Fruit fly (Drosophila melanogaster) whole organism, embryonic: ENCODE measurements around the gene CG31161.
A peak's percentile ranks its signal among the peaks of the same experiment; 100 is the strongest.

ENCODE experiments used
- Atf3 ChIP-seq: fragments of 200-800 bp; sonication (Bioruptor generic); optimal IDR thresholded peaks from 3 replicates; lab custom pipeline; 2016; ENCODE audit warnings: missing biosample characterization, missing genetic modification characterization
- CG10274 ChIP-seq: fragments of 200-800 bp; sonication (Bioruptor generic); optimal IDR thresholded peaks from 3 replicates; lab custom pipeline; 2017; ENCODE audit warnings: missing biosample characterization, mild to moderate bottlenecking, missing genetic modification characterization
- CG10321 ChIP-seq: fragments of 200-800 bp; sonication (Bioruptor generic); IDR thresholded peaks from 2 replicates; pipeline ENCODE4 v1.3.6; 2022; ENCODE audit warnings: missing biosample characterization, missing genetic modification characterization
- CG11247 ChIP-seq: fragments of 200-800 bp; sonication (Bioruptor generic); IDR thresholded peaks from 2 replicates; pipeline ENCODE4 v1.3.6; 2022; ENCODE audit warnings: missing biosample characterization, missing genetic modification characterization
- CG15011 ChIP-seq: fragments of 200-800 bp; sonication (Bioruptor generic); optimal IDR thresholded peaks from 3 replicates; lab custom pipeline; 2018; ENCODE audit warnings: missing biosample characterization, mild to moderate bottlenecking, missing genetic modification characterization
- CG15696 ChIP-seq: fragments of 200-800 bp; sonication (Bioruptor generic); optimal IDR thresholded peaks from 2 replicates; lab custom pipeline; 2019; ENCODE audit warnings: missing biosample characterization, mild to moderate bottlenecking, missing genetic modification characterization, moderate library complexity
- CG16863 ChIP-seq: fragments of 200-800 bp; sonication (Bioruptor generic); optimal IDR thresholded peaks from 3 replicates; lab custom pipeline; 2016; ENCODE audit warnings: missing biosample characterization, missing genetic modification characterization
- CG1792 ChIP-seq: fragments of 200-800 bp; sonication (Bioruptor generic); optimal IDR thresholded peaks from 2 replicates; lab custom pipeline; 2016; ENCODE audit warnings: missing biosample characterization, missing genetic modification characterization
- CG18011 ChIP-seq: fragments of 200-800 bp; sonication (Bioruptor generic); optimal IDR thresholded peaks from 2 replicates; lab custom pipeline; 2017; ENCODE audit warnings: missing biosample characterization, missing genetic modification characterization, mild to moderate bottlenecking, moderate library complexity, missing genotype
- CG18476 ChIP-seq: fragments of 200-800 bp; sonication (Bioruptor generic); optimal IDR thresholded peaks from 2 replicates; lab custom pipeline; 2016; ENCODE audit warnings: missing biosample characterization, mild to moderate bottlenecking, missing genetic modification characterization
- CG30020 ChIP-seq: fragments of 200-800 bp; optimal IDR thresholded peaks from 2 replicates; lab custom pipeline; 2019; ENCODE audit warnings: missing biosample characterization, mild to moderate bottlenecking, missing genetic modification characterization, moderate library complexity
- CG31224 ChIP-seq: fragments of 200-800 bp; sonication (Bioruptor generic); IDR thresholded peaks from 2 replicates; pipeline ENCODE4 v1.3.6; 2022; ENCODE audit warnings: missing biosample characterization, missing genetic modification characterization
- CG4404 ChIP-seq: fragments of 200-800 bp; sonication (Bioruptor generic); IDR thresholded peaks from 2 replicates; pipeline ENCODE4 v1.3.6; 2022; ENCODE audit warnings: missing biosample characterization, missing genetic modification characterization
- CG4820 ChIP-seq: fragments of 200-800 bp; sonication (Bioruptor generic); optimal IDR thresholded peaks from 3 replicates; lab custom pipeline; 2016; ENCODE audit warnings: missing biosample characterization, missing genetic modification characterization
- CG6272 ChIP-seq: fragments of 200-800 bp; sonication (Bioruptor generic); IDR thresholded peaks from 2 replicates; pipeline ENCODE4 v1.3.6; 2022; ENCODE audit warnings: missing biosample characterization, missing genetic modification characterization
- CG6689 ChIP-seq: fragments of 200-800 bp; sonication (Bioruptor generic); IDR thresholded peaks from 2 replicates; pipeline ENCODE4 v1.3.6; 2022; ENCODE audit warnings: missing biosample characterization, missing genetic modification characterization
- CG7556 ChIP-seq: fragments of 200-800 bp; sonication (Bioruptor generic); optimal IDR thresholded peaks from 2 replicates; lab custom pipeline; 2017; ENCODE audit warnings: missing biosample characterization, mild to moderate bottlenecking, missing genetic modification characterization
- CG7786 ChIP-seq: fragments of 200-800 bp; sonication (Bioruptor generic); optimal IDR thresholded peaks from 2 replicates; lab custom pipeline; 2016; ENCODE audit warnings: missing biosample characterization, missing genetic modification characterization
- CG8765 ChIP-seq: fragments of 200-800 bp; sonication (Bioruptor generic); IDR thresholded peaks from 2 replicates; pipeline ENCODE4 v1.3.6; 2022; ENCODE audit warnings: missing biosample characterization, missing genetic modification characterization
- CG9437 ChIP-seq: fragments of 200-800 bp; sonication (Bioruptor generic); optimal IDR thresholded peaks from 2 replicates; lab custom pipeline; 2018; ENCODE audit warnings: missing biosample characterization, mild to moderate bottlenecking, missing genetic modification characterization
- CkIIα-i1 ChIP-seq: fragments of 200-800 bp; sonication (Bioruptor generic); IDR thresholded peaks from 2 replicates; pipeline ENCODE4 v1.3.6; 2022; ENCODE audit warnings: missing biosample characterization, missing genetic modification characterization
- CrebB ChIP-seq: fragments of 200-800 bp; sonication (Bioruptor generic); optimal IDR thresholded peaks from 3 replicates; lab custom pipeline; 2018; ENCODE audit warnings: missing biosample characterization, mild to moderate bottlenecking, missing genetic modification characterization
- Dad ChIP-seq: fragments of 200-800 bp; sonication (Bioruptor generic); optimal IDR thresholded peaks from 3 replicates; lab custom pipeline; 2016; ENCODE audit warnings: missing biosample characterization, missing genetic modification characterization
- Dbx ChIP-seq: fragments of 200-800 bp; sonication (Bioruptor generic); IDR thresholded peaks from 3 replicates; pipeline ENCODE4 v1.3.6; 2022; ENCODE audit warnings: missing biosample characterization, missing genetic modification characterization
- Deaf1 ChIP-seq: fragments of 200-800 bp; optimal IDR thresholded peaks from 3 replicates; lab custom pipeline; 2019; ENCODE audit warnings: missing biosample characterization, mild to moderate bottlenecking, missing genetic modification characterization, moderate library complexity
- Dek ChIP-seq: fragments of 200-800 bp; sonication (Bioruptor generic); optimal IDR thresholded peaks from 3 replicates; lab custom pipeline; 2019; ENCODE audit warnings: missing biosample characterization, mild to moderate bottlenecking, missing genetic modification characterization, moderate library complexity
- Eip74EF ChIP-seq, 2 experiments: fragments of 200-800 bp in 1 of 2; fragments of >200 bp in 1 of 2; sonication (Bioruptor generic) in 1 of 2; optimal IDR thresholded peaks; 2 replicates each; lab custom pipeline; 2017 to 2019; ENCODE audit warnings: missing biosample characterization in 2 of 2, missing genetic modification characterization in 2 of 2, mild to moderate bottlenecking in 1 of 2, moderate library complexity in 1 of 2
- Elba2 ChIP-seq: fragments of 200-800 bp; sonication (Bioruptor generic); optimal IDR thresholded peaks from 3 replicates; lab custom pipeline; 2016; ENCODE audit warnings: missing biosample characterization, missing genetic modification characterization
- Fer3 ChIP-seq: fragments of 200-800 bp; sonication (Bioruptor generic); optimal IDR thresholded peaks from 2 replicates; lab custom pipeline; 2018; ENCODE audit warnings: missing biosample characterization, mild to moderate bottlenecking, missing genetic modification characterization, moderate library complexity
- HmgD ChIP-seq: fragments of 200-800 bp; sonication (Bioruptor generic); optimal IDR thresholded peaks from 3 replicates; lab custom pipeline; 2016; ENCODE audit warnings: missing biosample characterization, missing genetic modification characterization
- Hr39 ChIP-seq: fragments of >200 bp; optimal IDR thresholded peaks from 2 replicates; lab custom pipeline; 2017
- MTF-1 ChIP-seq: fragments of 200-800 bp; sonication (Bioruptor generic); optimal IDR thresholded peaks from 2 replicates; lab custom pipeline; 2018; ENCODE audit warnings: missing biosample characterization, mild to moderate bottlenecking, missing genetic modification characterization, borderline replicate concordance
- Trl ChIP-seq, 3 experiments: fragments of >200 bp in 2 of 3; fragments of 200-800 bp in 1 of 3; sonication (Bioruptor generic) in 1 of 3; optimal IDR thresholded peaks; 2 replicates in 1 of 3; 3 replicates in 2 of 3; lab custom pipeline; 2016 to 2017; ENCODE audit warnings: missing biosample characterization in 1 of 3, missing genetic modification characterization in 1 of 3
- chif ChIP-seq, 2 experiments: fragments of 200-800 bp; sonication (Bioruptor generic); optimal IDR thresholded peaks; 3 replicates each; lab custom pipeline; 2016; ENCODE audit warnings: missing biosample characterization in 2 of 2, missing genetic modification characterization in 2 of 2
- dan ChIP-seq: fragments of 200-800 bp; sonication (Bioruptor generic); IDR thresholded peaks from 2 replicates; pipeline ENCODE4 v1.3.6; 2022; ENCODE audit warnings: missing biosample characterization, missing genetic modification characterization
- disco-r ChIP-seq: fragments of 200-800 bp; sonication (Bioruptor generic); optimal IDR thresholded peaks from 2 replicates; lab custom pipeline; 2016; ENCODE audit warnings: missing biosample characterization, missing genetic modification characterization
- dmrt99B ChIP-seq: fragments of 200-800 bp; sonication (Bioruptor generic); optimal IDR thresholded peaks from 2 replicates; lab custom pipeline; 2018; ENCODE audit warnings: missing biosample characterization, mild to moderate bottlenecking, missing genetic modification characterization, moderate library complexity
- eve ChIP-seq, 2 experiments: fragments of >200 bp; optimal IDR thresholded peaks; 2 replicates each; lab custom pipeline; 2017; ENCODE audit warnings: missing biosample characterization in 2 of 2, missing genetic modification characterization in 2 of 2
- her ChIP-seq: fragments of 200-800 bp; sonication (Bioruptor generic); optimal IDR thresholded peaks from 2 replicates; lab custom pipeline; 2016; ENCODE audit warnings: missing biosample characterization, missing genetic modification characterization
- insv ChIP-seq, 2 experiments: fragments of 200-800 bp; sonication (Bioruptor generic); optimal IDR thresholded peaks; 3 replicates each; lab custom pipeline; 2016 to 2018; ENCODE audit warnings: missing biosample characterization in 2 of 2, missing genetic modification characterization in 2 of 2
- lola ChIP-seq, 3 experiments: fragments of >200 bp in 2 of 3; fragments of 200-800 bp in 1 of 3; sonication (Bioruptor generic) in 1 of 3; optimal IDR thresholded peaks; 2 replicates each; lab custom pipeline; 2017 to 2019; ENCODE audit warnings: missing biosample characterization in 3 of 3, missing genetic modification characterization in 3 of 3, mild to moderate bottlenecking in 1 of 3, moderate library complexity in 1 of 3
- lov ChIP-seq, 2 experiments: fragments of 200-800 bp in 1 of 2; fragments of >200 bp in 1 of 2; sonication (Bioruptor generic) in 1 of 2; IDR thresholded peaks in 1 of 2; optimal IDR thresholded peaks in 1 of 2; 2 replicates in 1 of 2; 3 replicates in 1 of 2; pipeline versions ENCODE4 v1.3.6 to Lab custom; 2017 to 2022; ENCODE audit warnings: missing biosample characterization in 1 of 2, missing genetic modification characterization in 1 of 2
- org-1 ChIP-seq: fragments of 200-800 bp; sonication (Bioruptor generic); optimal IDR thresholded peaks from 2 replicates; lab custom pipeline; 2017; ENCODE audit warnings: missing biosample characterization, missing genetic modification characterization
- repo ChIP-seq: fragments of 200-800 bp; sonication (Bioruptor generic); optimal IDR thresholded peaks from 2 replicates; lab custom pipeline; 2016; ENCODE audit warnings: missing biosample characterization, missing genetic modification characterization
- sim ChIP-seq: fragments of 200-800 bp; sonication (Bioruptor generic); IDR thresholded peaks from 2 replicates; pipeline ENCODE4 v1.3.6; 2022; ENCODE audit warnings: missing biosample characterization, missing genetic modification characterization
- sima ChIP-seq: fragments of 200-800 bp; sonication (Bioruptor generic); optimal IDR thresholded peaks from 2 replicates; lab custom pipeline; 2016; ENCODE audit warnings: missing biosample characterization, missing genetic modification characterization
- stc ChIP-seq: fragments of 200-800 bp; sonication (Bioruptor generic); IDR thresholded peaks from 2 replicates; pipeline ENCODE4 v1.3.6; 2022; ENCODE audit warnings: missing biosample characterization, missing genetic modification characterization
- tgo ChIP-seq: fragments of 200-800 bp; sonication (Bioruptor generic); IDR thresholded peaks from 3 replicates; pipeline ENCODE4 v1.3.6; 2022; ENCODE audit warnings: missing biosample characterization, missing genetic modification characterization
- vfl ChIP-seq: fragments of 200-800 bp; sonication (Bioruptor generic); optimal IDR thresholded peaks from 2 replicates; lab custom pipeline; 2016; ENCODE audit warnings: missing biosample characterization, missing genetic modification characterization
- vnd ChIP-seq: fragments of 200-800 bp; sonication (Bioruptor generic); IDR thresholded peaks from 3 replicates; pipeline ENCODE4 v1.3.6; 2022; ENCODE audit warnings: missing biosample characterization, missing genetic modification characterization; ENCODE audit not compliant: partially characterized antibody

The CG31161 gene

dm6 chr3R:22624737-22625136 is 8.4 kb downstream of the CG31161 start (continued):
- TF ChIP-seq sima (GFP tag; lab: Kevin White, UChicago) (no peak), CrebB (tag; lab: Kevin White, UChicago) (no peak), CG7786 (no peak), CG9437 (GFP tag; lab: Kevin White, UChicago) (peak; percentile 28), CG11247 (GFP tag; lab: Robert Waterston, UW) (peak; percentile 52), CG18476 (GFP tag; lab: Kevin White, UChicago) (peak; percentile 3), repo (peak; percentile 24), CG31224 (GFP tag; lab: Robert Waterston, UW) (no peak), Elba2 (GFP tag; lab: Kevin White, UChicago) (no peak), CG7556 (GFP tag; lab: Kevin White, UChicago) (peak; percentile 54), MTF-1 (no peak), tgo (GFP tag; lab: Robert Waterston, UW) (peak; percentile 62), Dek (tag; lab: Kevin White, UChicago) (no peak), CG18011 (GFP tag; lab: Kevin White, UChicago) (no peak), CG6689 (GFP tag; lab: Robert Waterston, UW) (peak; percentile 73), CkIIα-i1 (no peak), disco-r (peak; percentile 20), chif (GFP tag; optimal IDR thresholded peaks at IDR 0.05; lab: Kevin White, UChicago) (peak; percentile 60 to 68), CG10321 (GFP tag; lab: Robert Waterston, UW) (0 out of 2 replicates have a peak, but pooled peaks have one; percentile 17), her (GFP tag; lab: Kevin White, UChicago) (peak; percentile 40), CG8765 (GFP tag; lab: Robert Waterston, UW) (no peak), lov (optimal IDR thresholded peaks at IDR 0.05; lab: Kevin White, UChicago) (no peak), lov (GFP tag; IDR thresholded peaks at IDR 0.05; lab: Robert Waterston, UW) (0 out of 3 replicates have a peak, but pooled peaks have one; percentile 74), vfl (no peak), CG15696 (tag; lab: Kevin White, UChicago) (peak; percentile 4), Trl (optimal IDR thresholded peaks at IDR 0.05; lab: Kevin White, UChicago) (no peak), Trl (GFP tag; optimal IDR thresholded peaks at IDR 0.05; lab: Kevin White, UChicago) (peak; percentile 60), vnd (no peak), dan (GFP tag; lab: Robert Waterston, UW) (no peak), CG30020 (tag; lab: Kevin White, UChicago) (no peak), insv (GFP tag; optimal IDR thresholded peaks at IDR 0.05; lab: Kevin White, UChicago) (no peak), HmgD (no peak), Deaf1 (tag; lab: Kevin White, UChicago) (no peak), CG16863 (GFP tag; lab: Kevin White, UChicago) (peak; percentile 71), CG15011 (GFP tag; lab: Kevin White, UChicago) (no peak), Eip74EF (GFP tag; optimal IDR thresholded peaks at IDR 0.05; lab: Kevin White, UChicago) (no peak), lola (GFP tag; optimal IDR thresholded peaks at IDR 0.05; lab: Kevin White, UChicago) (no peak), Fer3 (tag; lab: Kevin White, UChicago) (peak; percentile 50), sim (GFP tag; lab: Robert Waterston, UW) (peak; percentile 30; the same call in 1 of the 2 replicates), CG4820 (GFP tag; lab: Kevin White, UChicago) (peak; percentile 48), Dbx (no peak), org-1 (GFP tag; lab: Kevin White, UChicago) (peak; percentile 10), CG6272 (GFP tag; lab: Robert Waterston, UW) (peak; percentile 48; the same call in 1 of the 2 replicates), CG10274 (GFP tag; lab: Kevin White, UChicago) (peak; percentile 0), eve (GFP tag; optimal IDR thresholded peaks at IDR 0.05; lab: Kevin White, UChicago) (no peak), Hr39 (lab: Kevin White, UChicago) (no peak), CG1792 (GFP tag; lab: Kevin White, UChicago) (peak; percentile 29), CG4404 (GFP tag; lab: Robert Waterston, UW) (0 out of 2 replicates have a peak, but pooled peaks have one; percentile 35), Atf3 (GFP tag; lab: Kevin White, UChicago) (peak; percentile 26), dmrt99B (tag; lab: Kevin White, UChicago) (peak; percentile 87), Dad (GFP tag; lab: Kevin White, UChicago) (peak; percentile 10), stc (peak; percentile 76)
